Fruit fly (Drosophila melanogaster) whole organism: ENCODE results near the gene Syt1.

Experiments used
- CG8478 ChIP-seq: fragments of >200 bp; optimal IDR thresholded peaks from 2 replicates; lab custom pipeline; 2018; ENCODE audit warnings: inconsistent platforms
- Dll ChIP-seq: fragments of >200 bp; optimal IDR thresholded peaks from 2 replicates; lab custom pipeline; 2017
- EcR ChIP-seq, 2 experiments: fragments of >200 bp; optimal IDR thresholded peaks; 2 replicates each; lab custom pipeline; 2017; ENCODE audit warnings: missing biosample characterization in 2 of 2, missing genetic modification characterization in 2 of 2, missing genetic modification reagents in 2 of 2
- pan ChIP-seq: fragments of >200 bp; optimal IDR thresholded peaks from 2 replicates; lab custom pipeline; 2017
- psq ChIP-seq: fragments of >200 bp; optimal IDR thresholded peaks from 2 replicates; lab custom pipeline; 2017
- usp ChIP-seq: fragments of >200 bp; optimal IDR thresholded peaks from 2 replicates; lab custom pipeline; 2017; ENCODE audit warnings: missing biosample characterization, missing genetic modification characterization, mixed read lengths

Syt1 gene

dm6 chr2L:2751085-2751710, 48.6 kb downstream of the Syt1 start:
- TF ChIP-seq Dll (peak; percentile 32), psq (lab: Kevin White, UChicago) (no peak), usp (GFP tag; lab: Kevin White, UChicago) (no peak)

- TF ChIP-seq psq (lab: Kevin White, UChicago) (no peak), usp (GFP tag; lab: Kevin White, UChicago) (no peak), CG8478 (lab: Kevin White, UChicago) (no peak), EcR (GFP tag; optimal IDR thresholded peaks at IDR 0.05; lab: Kevin White, UChicago) (no peak), pan (lab: Kevin White, UChicago) (no peak), Dll (no peak)
Observed at dm6 chr2L:2750337-2751084, 49.3 kb downstream of the Syt1 start.

- TF ChIP-seq Dll (peak; percentile 15), usp (GFP tag; lab: Kevin White, UChicago) (no peak)
Observed at dm6 chr2L:2749144-2749766, 50.5 kb downstream of the Syt1 start.

dm6 chr2L:2748480-2749143, 51.2 kb downstream of the Syt1 start:
- TF ChIP-seq psq (lab: Kevin White, UChicago) (no peak), EcR (GFP tag; optimal IDR thresholded peaks at IDR 0.05; lab: Kevin White, UChicago) (no peak), usp (GFP tag; lab: Kevin White, UChicago) (no peak), Dll (no peak), CG8478 (lab: Kevin White, UChicago) (no peak), pan (lab: Kevin White, UChicago) (no peak)

- TF ChIP-seq usp (GFP tag; lab: Kevin White, UChicago) (no peak), pan (lab: Kevin White, UChicago) (no peak), Dll (no peak), CG8478 (lab: Kevin White, UChicago) (no peak), EcR (GFP tag; optimal IDR thresholded peaks at IDR 0.05; lab: Kevin White, UChicago) (no peak), psq (lab: Kevin White, UChicago) (no peak)
Observed at dm6 chr2L:2744852-2745251, 54.9 kb downstream of the Syt1 start, which contains the start of the genes CG9961 and Cwc25. CG9961 (minus strand) TSS chr2L:2744934. Cwc25 (plus strand) TSS chr2L:2745098.

- TF ChIP-seq psq (lab: Kevin White, UChicago) (no peak), EcR (GFP tag; optimal IDR thresholded peaks at IDR 0.05; lab: Kevin White, UChicago) (no peak), usp (GFP tag; lab: Kevin White, UChicago) (no peak), pan (lab: Kevin White, UChicago) (no peak), CG8478 (lab: Kevin White, UChicago) (no peak), Dll (no peak)
Observed at dm6 chr2L:2739820-2740230, 60.0 kb downstream of the Syt1 start, which contains the start of gene Hrs. Hrs (plus strand) TSS chr2L:2739986.

dm6 chr2L:2737561-2737960, 62.2 kb downstream of the Syt1 start:
- no peak for TF ChIP-seq Dll
- no peak for TF ChIP-seq pan (lab: Kevin White, UChicago)
- TF ChIP-seq CG8478 (lab: Kevin White, UChicago) = no peak
- no peak for TF ChIP-seq psq (lab: Kevin White, UChicago)
- TF ChIP-seq usp (GFP tag; lab: Kevin White, UChicago) = no peak
- no peak for TF ChIP-seq EcR (GFP tag; optimal IDR thresholded peaks at IDR 0.05; lab: Kevin White, UChicago)

- TF ChIP-seq Dll (no peak), CG8478 (lab: Kevin White, UChicago) (no peak), pan (lab: Kevin White, UChicago) (no peak), EcR (GFP tag; optimal IDR thresholded peaks at IDR 0.05; lab: Kevin White, UChicago) (no peak), usp (GFP tag; lab: Kevin White, UChicago) (no peak), psq (lab: Kevin White, UChicago) (no peak)
Observed at dm6 chr2L:2735539-2735938, 64.2 kb downstream of the Syt1 start.

- no peak for TF ChIP-seq CG8478 (lab: Kevin White, UChicago)
- no peak for TF ChIP-seq Dll
- no peak for TF ChIP-seq pan (lab: Kevin White, UChicago)
- no peak for TF ChIP-seq usp (GFP tag; lab: Kevin White, UChicago)
- TF ChIP-seq psq (lab: Kevin White, UChicago) = no peak
- no peak for TF ChIP-seq EcR (GFP tag; optimal IDR thresholded peaks at IDR 0.05; lab: Kevin White, UChicago)
Observed at dm6 chr2L:2734946-2735345, 64.8 kb downstream of the Syt1 start.

- TF ChIP-seq usp (GFP tag; lab: Kevin White, UChicago) = no peak
- TF ChIP-seq EcR (GFP tag; optimal IDR thresholded peaks at IDR 0.05; lab: Kevin White, UChicago) = no peak
- TF ChIP-seq CG8478 (lab: Kevin White, UChicago) = no peak
- no peak for TF ChIP-seq psq (lab: Kevin White, UChicago)
- no peak for TF ChIP-seq Dll
- no peak for TF ChIP-seq pan (lab: Kevin White, UChicago)
Observed at dm6 chr2L:2734215-2734614, 65.6 kb downstream of the Syt1 start.

dm6 chr2L:2732139-2732830, 67.5 kb downstream of the Syt1 start:
- TF ChIP-seq usp (GFP tag; lab: Kevin White, UChicago) = no peak
- no peak for TF ChIP-seq psq (lab: Kevin White, UChicago)
- no peak for TF ChIP-seq pan (lab: Kevin White, UChicago)
- no peak for TF ChIP-seq CG8478 (lab: Kevin White, UChicago)
- TF ChIP-seq Dll = no peak
- no peak for TF ChIP-seq EcR (GFP tag; optimal IDR thresholded peaks at IDR 0.05; lab: Kevin White, UChicago)
